Worm (Caenorhabditis elegans) whole organism, L4/young adult: ENCODE data around the gene F09C8.2.

Experiments
- dao-5 ChIP-seq: sonication (generic microtip); optimal IDR thresholded peaks from 2 replicates; lab custom pipeline; 2016; ENCODE audit warnings: missing genotype, missing genetic modification characterization, moderate library complexity, missing compliant biosample characterization
- him-1 ChIP-seq: sonication (generic microtip); optimal IDR thresholded peaks from 2 replicates; lab custom pipeline; 2016; ENCODE audit warnings: missing genotype, missing genetic modification reagents, missing genetic modification characterization, missing compliant biosample characterization

DNA sequence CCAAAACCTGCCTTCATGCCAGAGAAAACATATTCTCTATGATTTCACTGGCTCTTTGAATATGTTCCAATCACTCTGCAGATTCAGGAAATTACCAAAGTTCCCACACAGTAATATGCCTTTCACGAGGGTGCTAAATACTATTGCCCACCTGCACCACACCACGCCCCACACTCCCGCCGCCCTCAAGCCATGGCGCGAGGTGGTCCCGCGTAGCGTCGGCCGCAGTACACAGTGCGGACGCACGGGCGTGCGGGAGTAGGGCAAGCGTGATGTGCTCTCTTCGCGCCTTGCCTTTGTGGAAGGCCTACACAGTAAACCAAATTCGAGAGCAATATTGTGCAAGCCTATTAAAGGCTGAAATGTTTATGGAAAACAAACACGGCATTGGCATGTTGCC is 10.7 kb upstream of the F09C8.2 start:
- no peak for TF ChIP-seq him-1
- TF ChIP-seq dao-5 (tag; lab: Kevin White, UChicago): no peak
